Fruit fly (Drosophila melanogaster) whole organism, embryonic: ENCODE measurements around the gene CG33160.

ENCODE experiments used
- CG10147 ChIP-seq: fragments of 200-800 bp; sonication (Bioruptor generic); optimal IDR thresholded peaks from 2 replicates; lab custom pipeline; 2019; ENCODE audit warnings: missing biosample characterization, mild to moderate bottlenecking, missing genetic modification characterization, moderate library complexity
- CG11695 ChIP-seq: fragments of 200-800 bp; sonication (Bioruptor generic); IDR thresholded peaks from 3 replicates; pipeline ENCODE4 v1.3.6; 2022; ENCODE audit warnings: missing biosample characterization, missing genetic modification characterization
- CG12236 ChIP-seq: fragments of 200-800 bp; sonication (Bioruptor generic); optimal IDR thresholded peaks from 2 replicates; lab custom pipeline; 2016; ENCODE audit warnings: missing biosample characterization, missing genetic modification characterization
- CG13287 ChIP-seq: fragments of 200-800 bp; sonication (Bioruptor generic); IDR thresholded peaks from 2 replicates; pipeline ENCODE4 v1.3.6; 2022; ENCODE audit warnings: missing biosample characterization, missing genetic modification characterization; ENCODE audit not compliant: partially characterized antibody
- CG13894 ChIP-seq: fragments of 200-800 bp; sonication (Bioruptor generic); optimal IDR thresholded peaks from 3 replicates; lab custom pipeline; 2018; ENCODE audit warnings: missing biosample characterization, mild to moderate bottlenecking, missing genetic modification characterization, moderate library complexity
- CG14014 ChIP-seq: fragments of 200-800 bp; sonication (Bioruptor generic); IDR thresholded peaks from 2 replicates; pipeline ENCODE4 v1.3.6; 2022; ENCODE audit warnings: missing biosample characterization, missing genetic modification characterization
- CG17361 ChIP-seq: fragments of 200-800 bp; sonication (Bioruptor generic); IDR thresholded peaks from 3 replicates; pipeline ENCODE4 v1.3.6; 2022; ENCODE audit warnings: missing biosample characterization, missing genetic modification characterization
- CG17568 ChIP-seq: fragments of 200-800 bp; sonication (Bioruptor generic); optimal IDR thresholded peaks from 2 replicates; lab custom pipeline; 2018; ENCODE audit warnings: missing biosample characterization, mild to moderate bottlenecking, missing genetic modification characterization, moderate library complexity
- CG2120 ChIP-seq: fragments of 200-800 bp; sonication (Bioruptor generic); optimal IDR thresholded peaks from 3 replicates; lab custom pipeline; 2016; ENCODE audit warnings: missing biosample characterization, missing genetic modification characterization
- CG2199 ChIP-seq: fragments of 200-800 bp; sonication (Bioruptor generic); IDR thresholded peaks from 3 replicates; pipeline ENCODE4 v1.3.6; 2022; ENCODE audit warnings: missing biosample characterization, missing genetic modification characterization
- CG2202 ChIP-seq: fragments of 200-800 bp; sonication (Bioruptor generic); optimal IDR thresholded peaks from 2 replicates; lab custom pipeline; 2018; ENCODE audit warnings: missing biosample characterization, mild to moderate bottlenecking, missing genetic modification characterization
- CG30020 ChIP-seq: fragments of 200-800 bp; optimal IDR thresholded peaks from 2 replicates; lab custom pipeline; 2019; ENCODE audit warnings: missing biosample characterization, mild to moderate bottlenecking, missing genetic modification characterization, moderate library complexity
- CG4707 ChIP-seq: fragments of 200-800 bp; sonication (Bioruptor generic); optimal IDR thresholded peaks from 2 replicates; lab custom pipeline; 2018; ENCODE audit warnings: missing biosample characterization, mild to moderate bottlenecking, missing genetic modification characterization, moderate library complexity
- CG5245 ChIP-seq: fragments of 200-800 bp; sonication (Bioruptor generic); optimal IDR thresholded peaks from 3 replicates; lab custom pipeline; 2016; ENCODE audit warnings: missing biosample characterization, missing genetic modification characterization
- CG6254 ChIP-seq: fragments of 200-800 bp; sonication (Bioruptor generic); optimal IDR thresholded peaks from 3 replicates; lab custom pipeline; 2017; ENCODE audit warnings: mild to moderate bottlenecking, missing biosample characterization, missing genetic modification reagents, missing genetic modification characterization
- CG7963 ChIP-seq: fragments of 200-800 bp; sonication (Bioruptor generic); IDR thresholded peaks from 3 replicates; pipeline ENCODE4 v1.3.6; 2022; ENCODE audit warnings: missing biosample characterization, missing genetic modification characterization; ENCODE audit not compliant: partially characterized antibody
- CG8388 ChIP-seq: fragments of 200-800 bp; sonication (Bioruptor generic); optimal IDR thresholded peaks from 2 replicates; lab custom pipeline; 2019; ENCODE audit warnings: missing biosample characterization, mild to moderate bottlenecking, missing genetic modification characterization, moderate library complexity
- CG9817 ChIP-seq: fragments of 200-800 bp; sonication (Bioruptor generic); optimal IDR thresholded peaks from 2 replicates; lab custom pipeline; 2018; ENCODE audit warnings: missing biosample characterization, mild to moderate bottlenecking, missing genetic modification characterization, moderate library complexity
- Deaf1 ChIP-seq: fragments of 200-800 bp; optimal IDR thresholded peaks from 3 replicates; lab custom pipeline; 2019; ENCODE audit warnings: missing biosample characterization, mild to moderate bottlenecking, missing genetic modification characterization, moderate library complexity
- Hand ChIP-seq: fragments of 200-800 bp; sonication (Bioruptor generic); optimal IDR thresholded peaks from 2 replicates; lab custom pipeline; 2017; ENCODE audit warnings: mild to moderate bottlenecking, missing biosample characterization, missing genetic modification reagents, missing genetic modification characterization
- Kr ChIP-seq: fragments of 200-800 bp; sonication (Bioruptor generic); optimal IDR thresholded peaks from 2 replicates; lab custom pipeline; 2017; ENCODE audit warnings: missing biosample characterization, mild to moderate bottlenecking, missing genetic modification characterization
- Max ChIP-seq: fragments of 200-800 bp; sonication (Bioruptor generic); optimal IDR thresholded peaks from 2 replicates; lab custom pipeline; 2016; ENCODE audit warnings: missing biosample characterization, mild to moderate bottlenecking, missing genetic modification characterization
- NK7.1 ChIP-seq: fragments of 200-800 bp; sonication (Bioruptor generic); optimal IDR thresholded peaks from 3 replicates; lab custom pipeline; 2016; ENCODE audit warnings: missing biosample characterization, missing genetic modification characterization
- NfI ChIP-seq: fragments of 200-800 bp; sonication (Bioruptor generic); optimal IDR thresholded peaks from 3 replicates; lab custom pipeline; 2018; ENCODE audit warnings: missing biosample characterization, mild to moderate bottlenecking, missing genetic modification characterization, moderate library complexity
- Ptx1 ChIP-seq: fragments of 200-800 bp; sonication (Bioruptor generic); IDR thresholded peaks from 2 replicates; pipeline ENCODE4 v1.3.6; 2022; ENCODE audit warnings: missing biosample characterization, missing genetic modification characterization
- ac ChIP-seq: fragments of 200-800 bp; sonication (Bioruptor generic); optimal IDR thresholded peaks from 3 replicates; lab custom pipeline; 2017; ENCODE audit warnings: missing biosample characterization, mild to moderate bottlenecking, missing genetic modification characterization
- amos ChIP-seq: fragments of 200-800 bp; sonication (Bioruptor generic); IDR thresholded peaks from 2 replicates; pipeline ENCODE4 v1.3.6; 2022; ENCODE audit warnings: missing biosample characterization, missing genetic modification characterization; ENCODE audit not compliant: partially characterized antibody
- chif ChIP-seq, 2 experiments: fragments of 200-800 bp; sonication (Bioruptor generic); optimal IDR thresholded peaks; 3 replicates each; lab custom pipeline; 2016; ENCODE audit warnings: missing biosample characterization in 2 of 2, missing genetic modification characterization in 2 of 2
- dan ChIP-seq: fragments of 200-800 bp; sonication (Bioruptor generic); IDR thresholded peaks from 2 replicates; pipeline ENCODE4 v1.3.6; 2022; ENCODE audit warnings: missing biosample characterization, missing genetic modification characterization
- danr ChIP-seq: fragments of 200-800 bp; sonication (Bioruptor generic); IDR thresholded peaks from 2 replicates; pipeline ENCODE4 v1.3.6; 2022; ENCODE audit warnings: missing biosample characterization, missing genetic modification characterization
- ems ChIP-seq: fragments of 200-800 bp; sonication (Bioruptor generic); optimal IDR thresholded peaks from 3 replicates; lab custom pipeline; 2016; ENCODE audit warnings: missing biosample characterization, missing genetic modification characterization
- gfzf ChIP-seq: fragments of 200-800 bp; sonication (Bioruptor generic); optimal IDR thresholded peaks from 2 replicates; lab custom pipeline; 2016; ENCODE audit warnings: missing biosample characterization, mild to moderate bottlenecking, missing genetic modification characterization, moderate library complexity
- h ChIP-seq: fragments of >200 bp; optimal IDR thresholded peaks from 2 replicates; lab custom pipeline; 2017
- jumu ChIP-seq: fragments of 200-800 bp; sonication (Bioruptor generic); optimal IDR thresholded peaks from 3 replicates; lab custom pipeline; 2016; ENCODE audit warnings: missing biosample characterization, missing genetic modification characterization
- kni ChIP-seq: fragments of 200-800 bp; sonication (Bioruptor generic); optimal IDR thresholded peaks from 3 replicates; lab custom pipeline; 2017; ENCODE audit warnings: mild to moderate bottlenecking, missing biosample characterization, missing genetic modification reagents, missing genetic modification characterization
- knrl ChIP-seq: fragments of 200-800 bp; sonication (Bioruptor generic); IDR thresholded peaks from 3 replicates; pipeline ENCODE4 v1.3.6; 2022; ENCODE audit warnings: missing biosample characterization, missing genetic modification characterization; ENCODE audit not compliant: partially characterized antibody
- mirr ChIP-seq: fragments of 200-800 bp; sonication (Bioruptor generic); optimal IDR thresholded peaks from 3 replicates; lab custom pipeline; 2018; ENCODE audit warnings: missing biosample characterization, mild to moderate bottlenecking, missing genetic modification characterization
- oc ChIP-seq: fragments of 200-800 bp; sonication (Bioruptor generic); optimal IDR thresholded peaks from 2 replicates; lab custom pipeline; 2018; ENCODE audit warnings: missing biosample characterization, mild to moderate bottlenecking, missing genetic modification characterization, moderate library complexity
- otp ChIP-seq: fragments of 200-800 bp; sonication (Bioruptor generic); IDR thresholded peaks from 3 replicates; pipeline ENCODE4, ENCODE4 v1.3.6; 2022; ENCODE audit warnings: missing biosample characterization, missing genetic modification characterization
- pzg ChIP-seq: fragments of 200-800 bp; sonication (Bioruptor generic); optimal IDR thresholded peaks from 3 replicates; lab custom pipeline; 2018; ENCODE audit warnings: missing biosample characterization, mild to moderate bottlenecking, missing genetic modification characterization, moderate library complexity
- row ChIP-seq: fragments of 200-800 bp; sonication (Bioruptor generic); IDR thresholded peaks from 3 replicates; pipeline ENCODE4 v1.3.6; 2022; ENCODE audit warnings: missing biosample characterization, missing genetic modification characterization
- schlank ChIP-seq: fragments of 200-800 bp; sonication (Bioruptor generic); optimal IDR thresholded peaks from 2 replicates; lab custom pipeline; 2018; ENCODE audit warnings: missing biosample characterization, mild to moderate bottlenecking, missing genetic modification characterization
- sima ChIP-seq: fragments of 200-800 bp; sonication (Bioruptor generic); optimal IDR thresholded peaks from 2 replicates; lab custom pipeline; 2016; ENCODE audit warnings: missing biosample characterization, missing genetic modification characterization
- stc ChIP-seq: fragments of 200-800 bp; sonication (Bioruptor generic); IDR thresholded peaks from 2 replicates; pipeline ENCODE4 v1.3.6; 2022; ENCODE audit warnings: missing biosample characterization, missing genetic modification characterization
- tin ChIP-seq: fragments of 200-800 bp; sonication (Bioruptor generic); optimal IDR thresholded peaks from 3 replicates; lab custom pipeline; 2016; ENCODE audit warnings: missing biosample characterization, missing genetic modification characterization
- tna ChIP-seq: fragments of 200-800 bp; sonication (Bioruptor generic); IDR thresholded peaks from 2 replicates; pipeline ENCODE4 v1.3.6; 2022; ENCODE audit warnings: missing biosample characterization, missing genetic modification characterization; ENCODE audit not compliant: partially characterized antibody
- trh ChIP-seq: fragments of 200-800 bp; sonication (Bioruptor generic); optimal IDR thresholded peaks from 2 replicates; lab custom pipeline; 2016; ENCODE audit warnings: missing biosample characterization, missing genetic modification characterization
- usp ChIP-seq: fragments of >200 bp; optimal IDR thresholded peaks from 2 replicates; lab custom pipeline; 2017; ENCODE audit warnings: missing biosample characterization, missing genetic modification characterization

CG33160 gene

DNA sequence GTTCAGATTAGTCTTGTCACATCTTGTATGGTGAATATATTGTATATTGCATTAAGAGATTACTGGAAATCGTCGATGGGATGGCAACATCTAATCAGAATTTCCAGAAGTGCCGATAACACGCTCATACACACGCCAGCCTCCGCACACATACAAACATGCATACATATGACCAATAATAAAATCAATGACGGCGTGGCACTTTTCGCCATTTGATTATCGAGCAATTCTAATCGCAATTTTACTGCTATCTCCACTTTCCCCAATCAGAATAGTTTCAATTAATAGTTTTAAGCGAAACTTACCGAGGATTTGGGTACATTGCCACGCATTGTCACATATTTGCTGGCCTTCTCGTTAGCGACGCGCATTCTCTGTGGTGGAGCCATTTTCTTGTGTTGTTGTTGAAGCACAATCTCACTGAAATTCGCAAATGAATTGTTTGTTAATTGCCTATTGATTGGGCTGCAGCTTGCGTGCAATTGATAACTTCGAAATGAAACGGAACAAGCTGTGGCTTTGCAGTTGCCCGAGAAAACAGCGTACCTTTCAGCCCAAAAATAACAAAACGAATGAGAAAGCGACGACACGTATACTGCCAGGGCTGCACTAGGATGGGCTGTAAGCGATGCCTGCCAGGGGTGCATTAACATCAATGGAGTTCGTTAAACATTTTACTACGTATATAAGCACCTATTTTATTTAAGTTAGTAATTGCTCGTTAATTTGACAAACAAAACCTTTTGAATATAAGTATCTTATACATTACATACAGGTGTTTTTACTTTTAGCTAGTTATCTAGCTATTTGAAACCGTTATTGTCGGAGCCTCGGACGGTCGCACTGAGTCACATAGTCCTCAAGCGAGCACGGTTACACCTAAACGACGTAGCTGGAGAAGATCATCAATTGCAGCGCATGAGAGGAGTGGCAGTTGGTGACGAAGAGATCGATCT, 7.4 kb downstream of the CG33160 start, which contains the start of the genes CG32276 and gry (continued):
- TF ChIP-seq Kr (GFP tag; lab: Kevin White, UChicago) (no peak), danr (GFP tag; lab: Robert Waterston, UW) (peak; percentile 63), gfzf (GFP tag; lab: Kevin White, UChicago) (peak; percentile 94), CG17568 (GFP tag; lab: Kevin White, UChicago) (no peak), dan (GFP tag; lab: Robert Waterston, UW) (no peak), CG30020 (tag; lab: Kevin White, UChicago) (peak; percentile 78), ac (GFP tag; lab: Kevin White, UChicago) (no peak), CG5245 (GFP tag; lab: Kevin White, UChicago) (peak; percentile 70), sima (GFP tag; lab: Kevin White, UChicago) (no peak), tna (GFP tag; lab: Robert Waterston, UW) (no peak), CG2120 (GFP tag; lab: Kevin White, UChicago) (peak; percentile 90), schlank (no peak), oc (tag; lab: Kevin White, UChicago) (no peak), amos (GFP tag; lab: Robert Waterston, UW) (no peak; the same call in 1 of the 2 replicates), CG7963 (GFP tag; lab: Robert Waterston, UW) (no peak), tin (GFP tag; lab: Kevin White, UChicago) (peak; percentile 85), chif (GFP tag; optimal IDR thresholded peaks at IDR 0.05; lab: Kevin White, UChicago) (peak; percentile 54 to 71), Deaf1 (no peak), pzg (GFP tag; lab: Kevin White, UChicago) (peak; percentile 93), CG2199 (0 out of 3 replicates have a peak, but pooled peaks have one; percentile 32), CG10147 (GFP tag; lab: Kevin White, UChicago) (no peak), CG14014 (peak; percentile 36; the same call in 1 of the 2 replicates), Ptx1 (GFP tag; lab: Robert Waterston, UW) (peak; percentile 77), CG2202 (tag; lab: Kevin White, UChicago) (peak; percentile 56), trh (GFP tag; lab: Kevin White, UChicago) (peak; percentile 63), NfI (GFP tag; lab: Kevin White, UChicago) (peak; percentile 73), Hand (GFP tag; lab: Kevin White, UChicago) (no peak), Max (peak; percentile 88), CG13287 (peak; percentile 63; the same call in 1 of the 2 replicates), CG9817 (tag; lab: Kevin White, UChicago) (peak; percentile 67), CG11695 (GFP tag; lab: Robert Waterston, UW) (peak; percentile 73), CG6254 (GFP tag; lab: Kevin White, UChicago) (no peak), CG13894 (tag; lab: Kevin White, UChicago) (no peak), otp (GFP tag; lab: Robert Waterston, UW) (peak; percentile 54; the same call in 1 of the 3 replicates), CG8388 (GFP tag; lab: Kevin White, UChicago) (peak; percentile 60), knrl (GFP tag; lab: Robert Waterston, UW) (peak; percentile 62), row (GFP tag; lab: Robert Waterston, UW) (peak; percentile 93), CG4707 (GFP tag; lab: Kevin White, UChicago) (no peak), CG12236 (GFP tag; lab: Kevin White, UChicago) (peak; percentile 41), mirr (GFP tag; lab: Kevin White, UChicago) (peak; percentile 70), h (lab: Kevin White, UChicago) (no peak), usp (GFP tag; lab: Kevin White, UChicago) (no peak), jumu (GFP tag; lab: Kevin White, UChicago) (peak; percentile 88), ems (GFP tag; lab: Kevin White, UChicago) (peak; percentile 83), kni (GFP tag; lab: Kevin White, UChicago) (no peak), NK7.1 (GFP tag; lab: Kevin White, UChicago) (peak; percentile 33), stc (GFP tag; lab: Robert Waterston, UW) (peak; percentile 62), CG17361 (no peak; the same call in 2 of the 3 replicates)
